Worm (Caenorhabditis elegans) whole organism, young adult: ENCODE data around the gene C24H11.5.

Source experiments
- B0336.3 ChIP-seq: fragments of 200-800 bp; sonication (Bioruptor generic); IDR thresholded peaks from 2 replicates; pipeline ENCODE4 v1.3.6; 2022; ENCODE audit warnings: missing genetic modification characterization, missing compliant biosample characterization
- C06A6.2 ChIP-seq: fragments of 200-800 bp; sonication (Bioruptor generic); conservative IDR thresholded peaks from 2 replicates; pipeline ENCODE4 v1.3.6; 2022; ENCODE audit warnings: missing genetic modification characterization, missing compliant biosample characterization
- F23B12.7 ChIP-seq: sonication (generic microtip); optimal IDR thresholded peaks from 2 replicates; lab custom pipeline; 2017; ENCODE audit warnings: missing genetic modification characterization, mild to moderate bottlenecking, missing compliant biosample characterization, antibody characterized with exemption, moderate library complexity; ENCODE audit not compliant: insufficient read depth
- F33H1.4 ChIP-seq: fragments of 200-800 bp; sonication (Bioruptor generic); IDR thresholded peaks from 2 replicates; pipeline ENCODE4 v1.3.6; 2022; ENCODE audit warnings: missing genetic modification reagents, missing genetic modification characterization, missing compliant biosample characterization
- F49E8.2 ChIP-seq: sonication (generic microtip); optimal IDR thresholded peaks from 3 replicates; lab custom pipeline; 2017; ENCODE audit warnings: missing genetic modification characterization, mild to moderate bottlenecking, missing compliant biosample characterization, antibody characterized with exemption, moderate library complexity; ENCODE audit not compliant: insufficient read depth
- K12H6.12 ChIP-seq: fragments of 200-800 bp; sonication (Bioruptor generic); optimal IDR thresholded peaks from 2 replicates; lab custom pipeline; 2018; ENCODE audit warnings: mild to moderate bottlenecking, missing genetic modification characterization, missing compliant biosample characterization
- Y53F4B.3 ChIP-seq: fragments of 200-800 bp; sonication (Bioruptor generic); IDR thresholded peaks from 2 replicates; pipeline ENCODE4 v1.3.6; 2022; ENCODE audit warnings: missing genetic modification reagents, missing genetic modification characterization, missing compliant biosample characterization
- Y67H2A.10 ChIP-seq: fragments of 200-800 bp; sonication (Bioruptor generic); conservative IDR thresholded peaks from 2 replicates; pipeline ENCODE4 v1.3.6; 2022; ENCODE audit warnings: missing genetic modification reagents, missing genetic modification characterization, missing compliant biosample characterization
- ama-1 ChIP-seq, 3 experiments: fragments of 150-350 bp in 1 of 3; sonication (generic microtip) in 2 of 3; optimal IDR thresholded peaks; 2 replicates each; lab custom pipeline; 2014 to 2018; ENCODE audit warnings: missing biosample characterization in 2 of 3, missing genetic modification characterization in 2 of 3, missing genetic modification reagents in 2 of 3
- bed-2 ChIP-seq: fragments of 200-800 bp; sonication (Bioruptor generic); IDR thresholded peaks from 2 replicates; pipeline ENCODE4 v1.3.6; 2022; ENCODE audit warnings: missing genetic modification reagents, missing genetic modification characterization, missing compliant biosample characterization
- cebp-1 ChIP-seq, 2 experiments: fragments of 200-800 bp in 1 of 2; sonication (Bioruptor generic) in 1 of 2; sonication (generic microtip) in 1 of 2; IDR thresholded peaks in 1 of 2; optimal IDR thresholded peaks in 1 of 2; 2 replicates each; pipeline versions ENCODE4 v1.3.6 to Lab custom; 2017 to 2022; ENCODE audit warnings: missing compliant biosample characterization in 2 of 2, missing genetic modification characterization in 2 of 2, mild to moderate bottlenecking in 1 of 2, missing genetic modification reagents in 1 of 2, moderate library complexity in 1 of 2
- ceh-100 ChIP-seq: fragments of 200-800 bp; sonication (Bioruptor generic); IDR thresholded peaks from 2 replicates; pipeline ENCODE4 v1.3.6; 2022; ENCODE audit warnings: missing genetic modification reagents, missing genetic modification characterization, missing compliant biosample characterization
- ceh-40 ChIP-seq: fragments of 200-800 bp; sonication (Bioruptor generic); IDR thresholded peaks from 2 replicates; pipeline ENCODE4 v1.3.6; 2022; ENCODE audit warnings: missing genetic modification characterization, missing compliant biosample characterization
- ceh-58 ChIP-seq: fragments of 200-800 bp; sonication (Bioruptor generic); IDR thresholded peaks from 2 replicates; pipeline ENCODE4 v1.3.6; 2022; ENCODE audit warnings: missing genetic modification characterization, missing compliant biosample characterization
- chd-7 ChIP-seq: sonication (generic microtip); optimal IDR thresholded peaks from 2 replicates; lab custom pipeline; 2016; ENCODE audit warnings: mild to moderate bottlenecking, missing genetic modification characterization, moderate library complexity, missing compliant biosample characterization
- dox-1 ChIP-seq: fragments of 200-800 bp; sonication (Bioruptor generic); IDR thresholded peaks from 2 replicates; pipeline ENCODE4 v1.3.6; 2022; ENCODE audit warnings: missing genetic modification reagents, missing genetic modification characterization, missing compliant biosample characterization
- egl-18 ChIP-seq: fragments of 200-800 bp; sonication (Bioruptor generic); IDR thresholded peaks from 2 replicates; pipeline ENCODE4 v1.3.6; 2022; ENCODE audit warnings: missing genetic modification reagents, missing genetic modification characterization, missing compliant biosample characterization
- egrh-3 ChIP-seq: fragments of 200-800 bp; sonication (Bioruptor generic); IDR thresholded peaks from 2 replicates; pipeline ENCODE4 v1.3.6; 2022; ENCODE audit warnings: missing genetic modification reagents, missing genetic modification characterization, missing compliant biosample characterization
- him-1 ChIP-seq: sonication (generic microtip); optimal IDR thresholded peaks from 2 replicates; lab custom pipeline; 2016; ENCODE audit warnings: missing genotype, missing genetic modification reagents, missing genetic modification characterization, missing compliant biosample characterization
- hrde-1 ChIP-seq: sonication (generic microtip); optimal IDR thresholded peaks from 2 replicates; lab custom pipeline; 2016; ENCODE audit warnings: missing genetic modification characterization, mild to moderate bottlenecking, missing compliant biosample characterization, moderate library complexity, missing genotype, missing genetic modification reagents, borderline replicate concordance
- let-607 ChIP-seq, 2 experiments: fragments of 200-800 bp in 1 of 2; sonication (Bioruptor generic) in 1 of 2; sonication (generic microtip) in 1 of 2; optimal IDR thresholded peaks; 2 replicates each; lab custom pipeline; 2016 to 2018; ENCODE audit warnings: mild to moderate bottlenecking in 2 of 2, missing compliant biosample characterization in 2 of 2, missing genetic modification characterization in 2 of 2, moderate library complexity in 2 of 2, missing genotype in 1 of 2
- lin-26 ChIP-seq: fragments of 200-800 bp; sonication (Bioruptor generic); IDR thresholded peaks from 2 replicates; pipeline ENCODE4 v1.3.6; 2022; ENCODE audit warnings: missing genetic modification reagents, missing genetic modification characterization, missing compliant biosample characterization
- lin-35 ChIP-seq, 3 experiments: fragments of 150-350 bp in 2 of 3; sonication (generic microtip) in 1 of 3; optimal IDR thresholded peaks; 2 replicates each; lab custom pipeline; 2014 to 2018; ENCODE audit warnings: missing biosample characterization in 3 of 3, missing genetic modification characterization in 3 of 3, missing genetic modification reagents in 3 of 3
- madf-8 ChIP-seq: fragments of 200-800 bp; sonication (Bioruptor generic); conservative IDR thresholded peaks from 2 replicates; pipeline ENCODE4 v1.3.6; 2022; ENCODE audit warnings: missing genetic modification reagents, missing genetic modification characterization, missing compliant biosample characterization
- nfya-1 ChIP-seq: sonication (generic microtip); optimal IDR thresholded peaks from 2 replicates; lab custom pipeline; 2017; ENCODE audit warnings: antibody characterized with exemption, missing compliant biosample characterization, missing genetic modification characterization, borderline replicate concordance; ENCODE audit not compliant: insufficient read depth
- nhr-120 ChIP-seq: fragments of 200-800 bp; sonication (Bioruptor generic); IDR thresholded peaks from 2 replicates; pipeline ENCODE4 v1.3.6; 2022; ENCODE audit warnings: missing genetic modification characterization, missing compliant biosample characterization
- nhr-27 ChIP-seq: fragments of 200-800 bp; sonication (Bioruptor generic); optimal IDR thresholded peaks from 2 replicates; lab custom pipeline; 2018; ENCODE audit warnings: mild to moderate bottlenecking, missing genetic modification characterization, moderate library complexity, missing compliant biosample characterization
- pha-4 ChIP-seq: fragments of 150-350 bp; sonication (generic microtip); optimal IDR thresholded peaks from 2 replicates; lab custom pipeline; 2014; ENCODE audit warnings: missing biosample characterization, missing genetic modification reagents, missing genetic modification characterization
- rec-8 ChIP-seq, 2 experiments: sonication (generic microtip); optimal IDR thresholded peaks; 2 replicates each; lab custom pipeline; 2016; ENCODE audit warnings: mild to moderate bottlenecking in 2 of 2, missing genetic modification characterization in 2 of 2, missing genetic modification reagents in 2 of 2, missing genotype in 2 of 2, missing biosample characterization in 1 of 2, missing compliant biosample characterization in 1 of 2, moderate library complexity in 1 of 2
- snpc-1.1 ChIP-seq: sonication (generic microtip); optimal IDR thresholded peaks from 2 replicates; lab custom pipeline; 2017; ENCODE audit warnings: missing genetic modification characterization, mild to moderate bottlenecking, missing compliant biosample characterization, antibody characterized with exemption, moderate library complexity, missing genotype, missing genetic modification reagents; ENCODE audit not compliant: insufficient read depth
- snpc-1.3 ChIP-seq: sonication (generic microtip); optimal IDR thresholded peaks from 2 replicates; lab custom pipeline; 2017; ENCODE audit warnings: missing genetic modification characterization, mild to moderate bottlenecking, missing compliant biosample characterization, antibody characterized with exemption, moderate library complexity, missing genotype, missing genetic modification reagents; ENCODE audit not compliant: insufficient read depth
- snpc-4 ChIP-seq, 5 experiments: fragments of 150-350 bp in 1 of 5; sonication (generic microtip) in 4 of 5; optimal IDR thresholded peaks; 2 replicates each; lab custom pipeline; 2014 to 2018; ENCODE audit warnings: missing genetic modification characterization in 5 of 5, missing biosample characterization in 3 of 5, antibody characterized with exemption in 2 of 5, mild to moderate bottlenecking in 2 of 5, missing compliant biosample characterization in 2 of 5, missing genotype in 2 of 5, moderate library complexity in 2 of 5, missing genetic modification reagents in 1 of 5
- unc-62 ChIP-seq: fragments of 150-350 bp; optimal IDR thresholded peaks from 2 replicates; lab custom pipeline; 2014; ENCODE audit warnings: missing biosample characterization, missing genetic modification reagents, missing genetic modification characterization
- zfh-2 ChIP-seq: fragments of 200-800 bp; sonication (Bioruptor generic); conservative IDR thresholded peaks from 2 replicates; pipeline ENCODE4 v1.3.6; 2022; ENCODE audit warnings: missing genetic modification reagents, missing genetic modification characterization, missing compliant biosample characterization
- ztf-3 ChIP-seq: fragments of 200-800 bp; sonication (Bioruptor generic); optimal IDR thresholded peaks from 2 replicates; lab custom pipeline; 2018; ENCODE audit warnings: mild to moderate bottlenecking, missing genetic modification characterization, missing compliant biosample characterization

C24H11.5 gene

ce11 chrIII:11780183-11780664, at the start of gene C24H11.5:
Gene C24H11.5 (plus strand): TSS chrIII:11780233.
- TF ChIP-seq nfya-1 (tag; lab: Kevin White, UChicago) (no peak), F23B12.7 (tag; lab: Kevin White, UChicago) (no peak), B0336.3 (GFP tag; lab: Robert Waterston, UW) (no peak), egl-18 (GFP tag; lab: Robert Waterston, UW) (no peak), lin-35 (GFP tag; optimal IDR thresholded peaks at IDR 0.05; lab: Kevin White, UChicago) (no peak), rec-8 (tag; optimal IDR thresholded peaks at IDR 0.05; lab: Kevin White, UChicago) (no peak), chd-7 (tag; lab: Kevin White, UChicago) (no peak), F49E8.2 (tag; lab: Kevin White, UChicago) (no peak), C06A6.2 (no peak), K12H6.12 (tag; lab: Kevin White, UChicago) (no peak)

DNA sequence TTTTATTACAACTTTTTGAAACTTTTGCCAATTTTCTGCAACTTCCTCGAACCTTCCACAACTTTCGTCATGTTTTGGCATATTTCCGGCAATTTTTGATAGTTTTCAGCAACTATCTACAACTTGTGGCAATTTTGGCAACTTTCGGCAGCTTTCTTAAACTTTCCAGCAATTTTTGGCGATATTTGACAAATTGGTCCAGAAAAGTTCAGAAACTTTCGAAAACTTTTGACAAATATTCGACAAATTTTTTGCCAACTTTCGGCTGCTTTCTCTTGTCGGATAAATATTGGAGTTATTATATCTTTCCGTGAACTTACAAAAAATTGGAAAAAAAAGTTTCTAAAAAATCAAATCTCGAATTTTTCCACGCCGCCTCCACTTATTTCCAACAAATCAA, 49.7 kb upstream of the C24H11.5 start, which contains the start of gene Y41C4A.18:
Gene Y41C4A.18, plus strand, starts transcription at position 301 of the 400 bp plus-strand sequence.
- no peak for TF ChIP-seq egrh-3 (GFP tag; lab: Robert Waterston, UW)
- TF ChIP-seq hrde-1 (tag; lab: Kevin White, UChicago), result no peak
- TF ChIP-seq let-607 (tag; optimal IDR thresholded peaks at IDR 0.05; lab: Kevin White, UChicago), result no peak
- no peak for TF ChIP-seq rec-8 (tag; optimal IDR thresholded peaks at IDR 0.05; lab: Kevin White, UChicago)
- TF ChIP-seq cebp-1 (GFP tag; IDR thresholded peaks at IDR 0.05; lab: Robert Waterston, UW), result no peak
- TF ChIP-seq cebp-1 (tag; optimal IDR thresholded peaks at IDR 0.05; lab: Kevin White, UChicago), result no peak
- no peak for TF ChIP-seq ztf-3
- no peak for TF ChIP-seq nhr-120
- no peak for TF ChIP-seq Y67H2A.10
- TF ChIP-seq pha-4 (tag; lab: Kevin White, UChicago), result no peak
- TF ChIP-seq snpc-1.1 (tag; lab: Kevin White, UChicago), result no peak
- TF ChIP-seq ceh-40 (GFP tag; lab: Robert Waterston, UW), result no peak
- TF ChIP-seq snpc-1.3 (tag; lab: Kevin White, UChicago), result no peak
- TF ChIP-seq dox-1 (GFP tag; lab: Robert Waterston, UW), result no peak
- TF ChIP-seq unc-62, result no peak
- no peak for TF ChIP-seq nfya-1 (tag; lab: Kevin White, UChicago)
- no peak for TF ChIP-seq him-1 (tag; lab: Kevin White, UChicago)
- TF ChIP-seq nhr-27 (tag; lab: Kevin White, UChicago), result no peak
- TF ChIP-seq, all 124 proteins: peak for 0

- TF ChIP-seq Y53F4B.3 (GFP tag; lab: Robert Waterston, UW) (no peak), zfh-2 (GFP tag; lab: Robert Waterston, UW) (peak; percentile 76), ama-1 (optimal IDR thresholded peaks at IDR 0.05; lab: Kevin White, UChicago) (no peak), ama-1 (GFP tag; optimal IDR thresholded peaks at IDR 0.05; lab: Kevin White, UChicago) (no peak), ceh-58 (GFP tag; lab: Robert Waterston, UW) (0 out of 2 replicates have a peak, but pooled peaks have one; percentile 72), egrh-3 (GFP tag; lab: Robert Waterston, UW) (peak; percentile 49; the same call in 1 of the 2 replicates), snpc-4 (GFP tag; optimal IDR thresholded peaks at IDR 0.05; lab: Kevin White, UChicago) (no peak), snpc-4 (tag; optimal IDR thresholded peaks at IDR 0.05; lab: Kevin White, UChicago) (peak in 1 of 4 experiments; percentile 38), lin-26 (GFP tag; lab: Robert Waterston, UW) (no peak), madf-8 (GFP tag; lab: Robert Waterston, UW) (no peak), F33H1.4 (no peak), bed-2 (no peak), ceh-100 (GFP tag; lab: Robert Waterston, UW) (no peak)
These were observed 49.2 kb upstream of the C24H11.5 start for ce11 chrIII:11730850-11731249.
